Fruit fly (Drosophila melanogaster): Measurements from ENCODE around the gene ergic53.
A peak's percentile ranks its signal among the peaks of the same experiment; 100 is the strongest.

- TF ChIP-seq CG4318 (GFP tag; optimal IDR thresholded peaks at IDR 0.05) (no peak), CG6792 (GFP tag; optimal IDR thresholded peaks at IDR 0.05) (peak; percentile 56), CG11902 (GFP tag; optimal IDR thresholded peaks at IDR 0.05) (no peak), CG6163 (GFP tag; IDR thresholded peaks at IDR 0.05) (peak; percentile 78), net (GFP tag; optimal IDR thresholded peaks at IDR 0.05) (no peak), CG16779 (tag; optimal IDR thresholded peaks at IDR 0.05) (no peak), Met (GFP tag; optimal IDR thresholded peaks at IDR 0.05) (no peak), Ets96B (tag; optimal IDR thresholded peaks at IDR 0.05) (peak; percentile 51)
Measured at dm6 chr3L:8506975-8507441, 27.8 kb upstream of the ergic53 start, which contains the start of gene CG43163.
